Fruit fly (Drosophila melanogaster) whole organism, embryonic: ENCODE results near the gene CG10365.

Experiments
- CG31388 ChIP-seq: fragments of 200-800 bp; sonication (Bioruptor generic); optimal IDR thresholded peaks from 2 replicates; lab custom pipeline; 2016; ENCODE audit warnings: missing biosample characterization, missing genetic modification characterization
- CG6254 ChIP-seq: fragments of 200-800 bp; sonication (Bioruptor generic); optimal IDR thresholded peaks from 3 replicates; lab custom pipeline; 2017; ENCODE audit warnings: mild to moderate bottlenecking, missing biosample characterization, missing genetic modification reagents, missing genetic modification characterization
- GATAe ChIP-seq: fragments of 200-800 bp; sonication (Bioruptor generic); conservative IDR thresholded peaks from 2 replicates; pipeline ENCODE4 v1.3.6; 2022; ENCODE audit warnings: missing biosample characterization, missing genetic modification characterization
- Sry-β ChIP-seq: fragments of 200-800 bp; sonication (Bioruptor generic); optimal IDR thresholded peaks from 2 replicates; lab custom pipeline; 2018; ENCODE audit warnings: missing biosample characterization, mild to moderate bottlenecking, missing genetic modification characterization, moderate library complexity
- ato ChIP-seq: fragments of 200-800 bp; sonication (Bioruptor generic); IDR thresholded peaks from 2 replicates; pipeline ENCODE4 v1.3.6; 2022; ENCODE audit warnings: missing biosample characterization, missing genetic modification characterization; ENCODE audit not compliant: partially characterized antibody
- ci ChIP-seq: fragments of 200-800 bp; sonication (Bioruptor generic); IDR thresholded peaks from 3 replicates; pipeline ENCODE4 v1.3.6; 2022; ENCODE audit warnings: missing biosample characterization, missing genetic modification characterization
- eve ChIP-seq, 2 experiments: fragments of >200 bp; optimal IDR thresholded peaks; 2 replicates each; lab custom pipeline; 2017; ENCODE audit warnings: missing biosample characterization in 2 of 2, missing genetic modification characterization in 2 of 2
- gce ChIP-seq: fragments of 200-800 bp; sonication (Bioruptor generic); IDR thresholded peaks from 3 replicates; pipeline ENCODE4 v1.3.6; 2022; ENCODE audit warnings: missing biosample characterization, missing genetic modification characterization
- jumu ChIP-seq: fragments of 200-800 bp; sonication (Bioruptor generic); optimal IDR thresholded peaks from 3 replicates; lab custom pipeline; 2016; ENCODE audit warnings: missing biosample characterization, missing genetic modification characterization
- nom ChIP-seq: fragments of 200-800 bp; sonication (Bioruptor generic); optimal IDR thresholded peaks from 2 replicates; lab custom pipeline; 2017; ENCODE audit warnings: missing biosample characterization, missing genetic modification characterization, mild to moderate bottlenecking, moderate library complexity, missing genetic modification reagents
- stc ChIP-seq: fragments of 200-800 bp; sonication (Bioruptor generic); IDR thresholded peaks from 2 replicates; pipeline ENCODE4 v1.3.6; 2022; ENCODE audit warnings: missing biosample characterization, missing genetic modification characterization
- tx ChIP-seq: fragments of 200-800 bp; sonication (Bioruptor generic); optimal IDR thresholded peaks from 2 replicates; lab custom pipeline; 2016; ENCODE audit warnings: missing biosample characterization, missing genetic modification characterization
- vfl ChIP-seq: fragments of 200-800 bp; sonication (Bioruptor generic); optimal IDR thresholded peaks from 2 replicates; lab custom pipeline; 2016; ENCODE audit warnings: missing biosample characterization, missing genetic modification characterization

DNA sequence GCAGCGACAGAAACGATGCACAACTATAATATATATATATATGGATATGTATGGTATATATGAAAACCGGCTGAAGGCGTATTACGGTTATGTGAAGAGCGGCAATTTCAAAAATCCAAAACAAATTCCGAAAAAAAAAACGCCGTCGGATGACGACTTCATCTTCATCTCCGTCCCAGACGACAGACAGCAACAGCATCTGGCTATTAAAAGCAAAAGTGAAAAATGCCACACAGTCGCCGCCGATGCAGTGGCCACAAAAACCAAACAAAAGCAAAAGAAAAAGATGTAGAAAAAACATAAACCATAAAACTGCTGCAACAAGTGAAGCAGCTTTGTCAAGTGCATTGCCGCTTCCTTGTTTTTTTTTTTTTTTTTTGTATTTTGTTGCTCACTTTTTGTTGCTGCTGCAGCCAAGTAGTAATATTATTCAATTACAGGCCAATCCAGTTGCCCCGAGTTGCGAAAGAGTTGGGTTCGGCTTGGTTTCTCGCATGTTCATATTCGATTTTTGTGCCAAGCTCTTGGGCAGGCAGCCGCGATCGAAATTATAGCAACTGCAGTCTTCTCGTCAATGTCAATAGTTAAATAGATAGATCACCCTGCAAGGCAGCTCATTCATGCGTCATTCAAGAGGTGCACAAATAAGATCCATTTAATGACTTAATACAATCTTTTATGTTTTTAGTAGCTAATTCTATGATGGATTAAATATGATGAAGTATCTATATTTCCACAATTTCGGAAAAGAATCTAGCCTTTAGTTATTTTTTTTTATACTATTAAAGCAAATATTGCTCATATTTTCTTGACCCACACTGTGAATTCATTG is 11.7 kb downstream of the CG10365 start:
- no peak for TF ChIP-seq ato
- no peak for TF ChIP-seq Sry-β
- TF ChIP-seq gce (GFP tag; lab: Robert Waterston, UW): no peak
- TF ChIP-seq tx (GFP tag; lab: Kevin White, UChicago): no peak
- TF ChIP-seq CG6254 (GFP tag; lab: Kevin White, UChicago): peak; percentile 23
- peak; percentile 42 for TF ChIP-seq nom (GFP tag; lab: Kevin White, UChicago)
- TF ChIP-seq eve (GFP tag; optimal IDR thresholded peaks at IDR 0.05; lab: Kevin White, UChicago): peak in 1 of 2 experiments; percentile 81
- TF ChIP-seq CG31388 (GFP tag; lab: Kevin White, UChicago): peak; percentile 3
- TF ChIP-seq stc (GFP tag; lab: Robert Waterston, UW): no peak
- TF ChIP-seq GATAe (GFP tag; lab: Robert Waterston, UW): no peak
- TF ChIP-seq vfl (GFP tag; lab: Kevin White, UChicago): no peak
- peak; percentile 40; the same call in 1 of the 3 replicates for TF ChIP-seq ci (GFP tag; lab: Robert Waterston, UW)
- no peak for TF ChIP-seq jumu
